Worm (Caenorhabditis elegans) whole organism, midembryonic: ENCODE results near the gene col-74.

ENCODE experiments used
- T22C8.4 ChIP-seq: fragments of 200-800 bp; sonication (Bioruptor generic); IDR thresholded peaks from 2 replicates; pipeline ENCODE4 v1.3.6; 2022; ENCODE audit warnings: missing genetic modification characterization, missing compliant biosample characterization
- cog-1 ChIP-seq: sonication (generic microtip); optimal IDR thresholded peaks from 2 replicates; lab custom pipeline; 2016; ENCODE audit warnings: missing genetic modification characterization, missing compliant biosample characterization
- flt-1 ChIP-seq: fragments of 200-800 bp; sonication (Bioruptor generic); IDR thresholded peaks from 2 replicates; pipeline ENCODE4 v1.3.6; 2022; ENCODE audit warnings: missing genetic modification characterization, missing compliant biosample characterization
- klf-2 ChIP-seq: fragments of 200-800 bp; sonication (Bioruptor generic); conservative IDR thresholded peaks from 2 replicates; pipeline ENCODE4 v1.3.6; 2022; ENCODE audit warnings: missing genetic modification reagents, missing genetic modification characterization, missing compliant biosample characterization
- med-1 ChIP-seq: sonication (generic microtip); optimal IDR thresholded peaks from 2 replicates; lab custom pipeline; 2017; ENCODE audit warnings: missing genetic modification characterization, mild to moderate bottlenecking, missing compliant biosample characterization, antibody characterized with exemption, missing genetic modification reagents; ENCODE audit not compliant: insufficient read depth
- ref-1 ChIP-seq: fragments of 200-800 bp; sonication (Bioruptor generic); conservative IDR thresholded peaks from 2 replicates; pipeline ENCODE4 v1.3.6; 2022; ENCODE audit warnings: missing genetic modification reagents, missing genetic modification characterization, missing compliant biosample characterization
- tab-1 ChIP-seq: fragments of 200-800 bp; sonication (Bioruptor generic); IDR thresholded peaks from 2 replicates; pipeline ENCODE4 v1.3.6; 2022; ENCODE audit warnings: missing genetic modification characterization, missing compliant biosample characterization
- ztf-23 ChIP-seq: fragments of 200-800 bp; sonication (Bioruptor generic); IDR thresholded peaks from 2 replicates; pipeline ENCODE4 v1.3.6; 2022; ENCODE audit warnings: missing genetic modification reagents, missing genetic modification characterization, missing compliant biosample characterization
- ztf-29 ChIP-seq: fragments of 200-800 bp; sonication (Bioruptor generic); IDR thresholded peaks from 2 replicates; pipeline ENCODE4 v1.3.6; 2022; ENCODE audit warnings: missing genetic modification reagents, missing genetic modification characterization, missing compliant biosample characterization

col-74 gene

ce11 chrII:5863893-5864292, 33.7 kb downstream of the col-74 start, which contains the start of gene tag-234:
tag-234 (plus strand) TSS chrII:5864193.
- TF ChIP-seq T22C8.4 (GFP tag; lab: Robert Waterston, UW) = no peak
- TF ChIP-seq med-1 (GFP tag; lab: Kevin White, UChicago) = no peak
- no peak for TF ChIP-seq ztf-29 (GFP tag; lab: Robert Waterston, UW)
- no peak for TF ChIP-seq tab-1 (GFP tag; lab: Robert Waterston, UW)
- no peak for TF ChIP-seq ztf-23 (GFP tag; lab: Robert Waterston, UW)
- TF ChIP-seq ref-1 (GFP tag; lab: Robert Waterston, UW) = no peak
- no peak for TF ChIP-seq cog-1 (tag; lab: Kevin White, UChicago)
- no peak for TF ChIP-seq flt-1 (GFP tag; lab: Robert Waterston, UW)
- TF ChIP-seq klf-2 (GFP tag; lab: Robert Waterston, UW) = no peak

- TF ChIP-seq cog-1 (tag; lab: Kevin White, UChicago) (no peak), tab-1 (GFP tag; lab: Robert Waterston, UW) (no peak), ztf-23 (GFP tag; lab: Robert Waterston, UW) (no peak), med-1 (GFP tag; lab: Kevin White, UChicago) (no peak), T22C8.4 (GFP tag; lab: Robert Waterston, UW) (no peak), klf-2 (GFP tag; lab: Robert Waterston, UW) (no peak), flt-1 (GFP tag; lab: Robert Waterston, UW) (no peak), ztf-29 (GFP tag; lab: Robert Waterston, UW) (no peak), ref-1 (GFP tag; lab: Robert Waterston, UW) (no peak)
Observed at ce11 chrII:5865405-5866308, 35.5 kb downstream of the col-74 start, which contains the start of gene F55C12.19. F55C12.19 (plus strand) TSS chrII:5866139.

- TF ChIP-seq T22C8.4 (GFP tag; lab: Robert Waterston, UW) (no peak), flt-1 (GFP tag; lab: Robert Waterston, UW) (no peak), ref-1 (GFP tag; lab: Robert Waterston, UW) (no peak), tab-1 (GFP tag; lab: Robert Waterston, UW) (no peak), med-1 (GFP tag; lab: Kevin White, UChicago) (no peak), ztf-23 (GFP tag; lab: Robert Waterston, UW) (no peak), cog-1 (tag; lab: Kevin White, UChicago) (no peak)
Observed at ce11 chrII:5866920-5867319, 36.7 kb downstream of the col-74 start.

ce11 chrII:5871508-5871907, 41.3 kb downstream of the col-74 start:
- TF ChIP-seq klf-2 (GFP tag; lab: Robert Waterston, UW) (no peak), tab-1 (GFP tag; lab: Robert Waterston, UW) (no peak), ztf-23 (GFP tag; lab: Robert Waterston, UW) (no peak), ztf-29 (GFP tag; lab: Robert Waterston, UW) (no peak), med-1 (GFP tag; lab: Kevin White, UChicago) (no peak), cog-1 (tag; lab: Kevin White, UChicago) (no peak), ref-1 (GFP tag; lab: Robert Waterston, UW) (no peak), T22C8.4 (GFP tag; lab: Robert Waterston, UW) (no peak), flt-1 (GFP tag; lab: Robert Waterston, UW) (no peak)

ce11 chrII:5872414-5872813, 42.2 kb downstream of the col-74 start:
- TF ChIP-seq ref-1 (GFP tag; lab: Robert Waterston, UW) = no peak
- no peak for TF ChIP-seq klf-2 (GFP tag; lab: Robert Waterston, UW)
- no peak for TF ChIP-seq flt-1 (GFP tag; lab: Robert Waterston, UW)
- TF ChIP-seq ztf-23 (GFP tag; lab: Robert Waterston, UW) = no peak
- no peak for TF ChIP-seq ztf-29 (GFP tag; lab: Robert Waterston, UW)
- TF ChIP-seq T22C8.4 (GFP tag; lab: Robert Waterston, UW) = no peak
- TF ChIP-seq med-1 (GFP tag; lab: Kevin White, UChicago) = no peak
- TF ChIP-seq tab-1 (GFP tag; lab: Robert Waterston, UW) = no peak
- TF ChIP-seq cog-1 (tag; lab: Kevin White, UChicago) = no peak

- TF ChIP-seq ztf-23 (GFP tag; lab: Robert Waterston, UW) (0 out of 2 replicates have a peak, but pooled peaks have one; percentile 39), flt-1 (GFP tag; lab: Robert Waterston, UW) (no peak), tab-1 (GFP tag; lab: Robert Waterston, UW) (no peak)
Observed at ce11 chrII:5873564-5874070, 43.4 kb downstream of the col-74 start, which contains the start of gene tex-2. tex-2 (minus strand) TSS chrII:5873614.

- TF ChIP-seq med-1 (GFP tag; lab: Kevin White, UChicago) (no peak), ref-1 (GFP tag; lab: Robert Waterston, UW) (no peak), cog-1 (tag; lab: Kevin White, UChicago) (no peak), tab-1 (GFP tag; lab: Robert Waterston, UW) (no peak), flt-1 (GFP tag; lab: Robert Waterston, UW) (no peak), ztf-29 (GFP tag; lab: Robert Waterston, UW) (no peak), klf-2 (GFP tag; lab: Robert Waterston, UW) (no peak), ztf-23 (GFP tag; lab: Robert Waterston, UW) (no peak), T22C8.4 (GFP tag; lab: Robert Waterston, UW) (no peak)
Observed at ce11 chrII:5874130-5874529, 44.0 kb downstream of the col-74 start.

- TF ChIP-seq cog-1 (tag; lab: Kevin White, UChicago) (no peak), med-1 (GFP tag; lab: Kevin White, UChicago) (no peak), ref-1 (GFP tag; lab: Robert Waterston, UW) (no peak), klf-2 (GFP tag; lab: Robert Waterston, UW) (no peak), ztf-23 (GFP tag; lab: Robert Waterston, UW) (no peak), tab-1 (GFP tag; lab: Robert Waterston, UW) (no peak), ztf-29 (GFP tag; lab: Robert Waterston, UW) (no peak), flt-1 (GFP tag; lab: Robert Waterston, UW) (no peak), T22C8.4 (GFP tag; lab: Robert Waterston, UW) (no peak)
Observed at ce11 chrII:5876053-5876452, 45.9 kb downstream of the col-74 start, which contains the start of gene F55C12.6. F55C12.6 (minus strand) TSS chrII:5876153.
